Worm (Caenorhabditis elegans): ENCODE measurements around the gene math-13.

DNA sequence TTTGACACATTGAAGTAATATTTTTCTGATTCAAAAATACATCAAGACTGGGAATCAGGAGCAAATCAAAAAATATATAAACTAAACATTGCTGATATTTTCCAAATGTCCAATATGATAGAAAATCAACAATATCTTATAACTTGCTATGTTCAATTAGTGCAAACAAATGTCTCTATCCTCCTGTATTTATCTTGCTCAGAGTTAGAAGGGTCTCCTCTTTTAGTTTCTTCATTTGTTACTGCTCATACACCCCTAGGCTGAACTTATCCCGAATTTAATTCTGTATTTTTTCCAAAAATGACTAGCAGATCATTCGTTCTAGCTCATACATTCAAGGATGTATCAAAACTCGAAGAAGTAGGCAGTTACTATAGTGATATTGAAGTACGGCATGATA, 26.2 kb downstream of the math-13 start, which contains the start of gene math-23:
- TF ChIP-seq mdl-1 (tag; optimal IDR thresholded peaks at IDR 0.05) (no peak), fkh-10 (GFP tag; optimal IDR thresholded peaks at IDR 0.05) (no peak), pha-4 (GFP tag; IDR thresholded peaks at IDR 0.05) (no peak), pha-4 (tag; optimal IDR thresholded peaks at IDR 0.05) (no peak), jun-1 (tag; optimal IDR thresholded peaks at IDR 0.05) (no peak), sdz-12 (GFP tag; optimal IDR thresholded peaks at IDR 0.05) (no peak), nhr-237 (tag; optimal IDR thresholded peaks at IDR 0.05) (no peak), snpc-4 (tag; optimal IDR thresholded peaks at IDR 0.05) (no peak), lin-39 (tag; optimal IDR thresholded peaks at IDR 0.05) (no peak), mep-1 (tag; optimal IDR thresholded peaks at IDR 0.05) (no peak), unc-39 (tag; optimal IDR thresholded peaks at IDR 0.05) (no peak), unc-62 (GFP tag; optimal IDR thresholded peaks at IDR 0.05 in 1 of 2) (no peak), unc-62 (tag; optimal IDR thresholded peaks at IDR 0.05) (no peak), lin-38 (GFP tag; IDR thresholded peaks at IDR 0.05) (no peak)

Measured in whole organism, L4 larva.